Worm (Caenorhabditis elegans) whole organism, L2 larva: ENCODE results near the gene hsp-6.

Experiments
- C34F6.9 ChIP-seq: fragments of 150-350 bp; optimal IDR thresholded peaks from 2 replicates; lab custom pipeline; 2014; ENCODE audit warnings: missing biosample characterization, missing genetic modification characterization
- F13H6.1 ChIP-seq: sonication (generic microtip); optimal IDR thresholded peaks from 2 replicates; lab custom pipeline; 2016; ENCODE audit warnings: missing genetic modification characterization, missing compliant biosample characterization
- R02D3.7 ChIP-seq: fragments of 150-350 bp; optimal IDR thresholded peaks from 2 replicates; lab custom pipeline; 2014; ENCODE audit warnings: missing biosample characterization, missing genetic modification characterization
- Y55F3AM.14 ChIP-seq: fragments of 200-800 bp; sonication (Bioruptor generic); optimal IDR thresholded peaks from 2 replicates; lab custom pipeline; 2018; ENCODE audit warnings: mild to moderate bottlenecking, missing genetic modification characterization, missing compliant biosample characterization
- ZK546.5 ChIP-seq: sonication (generic microtip); optimal IDR thresholded peaks from 2 replicates; lab custom pipeline; 2017; ENCODE audit warnings: missing biosample characterization, missing genetic modification characterization
- alr-1 ChIP-seq: fragments of 150-350 bp; optimal IDR thresholded peaks from 2 replicates; lab custom pipeline; 2014; ENCODE audit warnings: missing biosample characterization, missing genetic modification characterization
- aly-2 ChIP-seq: fragments of 150-350 bp; optimal IDR thresholded peaks from 2 replicates; lab custom pipeline; 2014; ENCODE audit warnings: missing biosample characterization, missing genetic modification characterization
- ama-1 ChIP-seq: fragments of 150-350 bp; optimal IDR thresholded peaks from 2 replicates; lab custom pipeline; 2018; ENCODE audit warnings: inconsistent platforms
- blmp-1 ChIP-seq: sonication (generic microtip); optimal IDR thresholded peaks from 2 replicates; lab custom pipeline; 2017; ENCODE audit warnings: missing genetic modification characterization, mild to moderate bottlenecking, missing compliant biosample characterization, antibody characterized with exemption, moderate library complexity; ENCODE audit not compliant: insufficient read depth
- ceh-16 ChIP-seq: fragments of 150-350 bp; optimal IDR thresholded peaks from 2 replicates; lab custom pipeline; 2014; ENCODE audit warnings: missing biosample characterization, missing genetic modification characterization
- ceh-82 ChIP-seq: fragments of 150-350 bp; optimal IDR thresholded peaks from 2 replicates; lab custom pipeline; 2014; ENCODE audit warnings: missing biosample characterization, missing genetic modification characterization
- crh-2 ChIP-seq: sonication (generic microtip); optimal IDR thresholded peaks from 2 replicates; lab custom pipeline; 2017; ENCODE audit warnings: missing biosample characterization, missing genetic modification characterization
- dmd-4 ChIP-seq: sonication (generic microtip); optimal IDR thresholded peaks from 2 replicates; lab custom pipeline; 2017; ENCODE audit warnings: missing biosample characterization, missing genetic modification characterization
- egl-27 ChIP-seq: sonication (generic microtip); optimal IDR thresholded peaks from 3 replicates; lab custom pipeline; 2017; ENCODE audit warnings: missing biosample characterization, missing genetic modification reagents, missing genetic modification characterization
- elt-1 ChIP-seq: fragments of 150-350 bp; optimal IDR thresholded peaks from 2 replicates; lab custom pipeline; 2014; ENCODE audit warnings: missing biosample characterization, missing genetic modification characterization
- elt-3 ChIP-seq: sonication (generic microtip); optimal IDR thresholded peaks from 2 replicates; lab custom pipeline; 2017; ENCODE audit warnings: missing biosample characterization, missing genetic modification characterization
- fos-1 ChIP-seq: fragments of 150-350 bp; optimal IDR thresholded peaks from 2 replicates; lab custom pipeline; 2014; ENCODE audit warnings: missing biosample characterization, missing genetic modification characterization
- lin-11 ChIP-seq: fragments of 150-350 bp; sonication (generic microtip); optimal IDR thresholded peaks from 2 replicates; lab custom pipeline; 2014; ENCODE audit warnings: missing biosample characterization, missing genetic modification characterization, inconsistent platforms, mixed read lengths
- lin-39 ChIP-seq: fragments of 150-350 bp; optimal IDR thresholded peaks from 2 replicates; lab custom pipeline; 2014; ENCODE audit warnings: missing biosample characterization, missing genetic modification reagents, missing genetic modification characterization
- lsy-2 ChIP-seq, 2 experiments: fragments of 150-350 bp in 1 of 2; sonication (generic microtip) in 1 of 2; optimal IDR thresholded peaks; 2 replicates each; lab custom pipeline; 2014 to 2017; ENCODE audit warnings: missing biosample characterization in 2 of 2, missing genetic modification characterization in 2 of 2
- mab-5 ChIP-seq: fragments of 150-350 bp; optimal IDR thresholded peaks from 2 replicates; lab custom pipeline; 2014; ENCODE audit warnings: missing biosample characterization, missing genetic modification characterization
- mbf-1 ChIP-seq: sonication (generic microtip); optimal IDR thresholded peaks from 2 replicates; lab custom pipeline; 2017; ENCODE audit warnings: missing biosample characterization, missing genetic modification characterization
- mdl-1 ChIP-seq, 2 experiments: fragments of 150-350 bp in 1 of 2; sonication (generic microtip) in 1 of 2; optimal IDR thresholded peaks; 2 replicates each; lab custom pipeline; 2017; ENCODE audit warnings: missing biosample characterization in 2 of 2, missing genetic modification characterization in 2 of 2
- nhr-11 ChIP-seq: fragments of 150-350 bp; optimal IDR thresholded peaks from 2 replicates; lab custom pipeline; 2014; ENCODE audit warnings: missing biosample characterization, missing genetic modification characterization
- nhr-12 ChIP-seq: fragments of 150-350 bp; optimal IDR thresholded peaks from 2 replicates; lab custom pipeline; 2014; ENCODE audit warnings: missing biosample characterization, missing genetic modification characterization
- nhr-21 ChIP-seq: fragments of 150-350 bp; optimal IDR thresholded peaks from 2 replicates; lab custom pipeline; 2014; ENCODE audit warnings: missing biosample characterization, missing genetic modification characterization
- nhr-6 ChIP-seq: fragments of 150-350 bp; optimal IDR thresholded peaks from 2 replicates; lab custom pipeline; 2014; ENCODE audit warnings: missing biosample characterization, missing genetic modification characterization
- peb-1 ChIP-seq: fragments of 150-350 bp; optimal IDR thresholded peaks from 2 replicates; lab custom pipeline; 2014; ENCODE audit warnings: missing biosample characterization, missing genetic modification characterization
- skn-1 ChIP-seq: sonication (generic microtip); optimal IDR thresholded peaks from 2 replicates; lab custom pipeline; 2017; ENCODE audit warnings: missing biosample characterization, missing genetic modification characterization
- sma-3 ChIP-seq: sonication (generic microtip); optimal IDR thresholded peaks from 2 replicates; lab custom pipeline; 2016; ENCODE audit warnings: missing genetic modification reagents, missing genetic modification characterization, missing compliant biosample characterization
- unc-39 ChIP-seq: fragments of 150-350 bp; optimal IDR thresholded peaks from 2 replicates; lab custom pipeline; 2014; ENCODE audit warnings: missing biosample characterization, missing genetic modification characterization
- unc-62 ChIP-seq: fragments of 150-350 bp; optimal IDR thresholded peaks from 2 replicates; lab custom pipeline; 2014; ENCODE audit warnings: missing biosample characterization, missing genetic modification reagents, missing genetic modification characterization
- zag-1 ChIP-seq: fragments of 150-350 bp; optimal IDR thresholded peaks from 2 replicates; lab custom pipeline; 2014; ENCODE audit warnings: missing biosample characterization, missing genetic modification characterization
- ztf-1 ChIP-seq: fragments of 200-800 bp; sonication (Bioruptor generic); conservative IDR thresholded peaks from 2 replicates; pipeline ENCODE4 v1.3.6; 2022; ENCODE audit warnings: missing genetic modification characterization, missing compliant biosample characterization
- ztf-4 ChIP-seq: fragments of 150-350 bp; optimal IDR thresholded peaks from 2 replicates; lab custom pipeline; 2014; ENCODE audit warnings: missing biosample characterization, missing genetic modification characterization

hsp-6 gene

ce11 chrV:4806859-4807258 lies 19.7 kb downstream of the hsp-6 start:
- TF ChIP-seq blmp-1 (tag; lab: Kevin White, UChicago): peak; percentile 1
- TF ChIP-seq nhr-21 (tag; lab: Kevin White, UChicago): no peak
- TF ChIP-seq sma-3 (GFP tag; lab: Kevin White, UChicago): no peak
- TF ChIP-seq ztf-4 (tag; lab: Kevin White, UChicago): peak; percentile 22
- TF ChIP-seq mab-5 (tag; lab: Kevin White, UChicago): no peak
- no peak for TF ChIP-seq dmd-4 (tag; lab: Kevin White, UChicago)
- no peak for TF ChIP-seq zag-1 (tag; lab: Kevin White, UChicago)

ce11 chrV:4805847-4806246 lies 20.7 kb downstream of the hsp-6 start, which contains the start of gene R02F11.3:
Gene R02F11.3 (minus strand): TSS chrV:4805947.
- no peak for TF ChIP-seq elt-1 (tag; lab: Kevin White, UChicago)
- no peak for TF ChIP-seq lsy-2 (tag; optimal IDR thresholded peaks at IDR 0.05; lab: Kevin White, UChicago)
- no peak for TF ChIP-seq R02D3.7
- no peak for TF ChIP-seq nhr-11
- TF ChIP-seq mdl-1 (tag; optimal IDR thresholded peaks at IDR 0.05; lab: Kevin White, UChicago): no peak
- TF ChIP-seq lin-11 (tag; lab: Kevin White, UChicago): no peak
- TF ChIP-seq crh-2 (tag; lab: Kevin White, UChicago): no peak
- no peak for TF ChIP-seq peb-1
- no peak for TF ChIP-seq nhr-12 (tag; lab: Kevin White, UChicago)
- no peak for TF ChIP-seq mbf-1 (tag; lab: Kevin White, UChicago)
- no peak for TF ChIP-seq F13H6.1 (tag; lab: Kevin White, UChicago)
- no peak for TF ChIP-seq aly-2 (tag; lab: Kevin White, UChicago)

- TF ChIP-seq sma-3 (GFP tag; lab: Kevin White, UChicago) (no peak), ceh-16 (no peak), alr-1 (no peak), elt-3 (tag; lab: Kevin White, UChicago) (no peak), skn-1 (tag; lab: Kevin White, UChicago) (no peak), zag-1 (tag; lab: Kevin White, UChicago) (no peak), ztf-1 (GFP tag; lab: Robert Waterston, UW) (no peak), crh-2 (tag; lab: Kevin White, UChicago) (no peak)
These were observed 24.6 kb downstream of the hsp-6 start for ce11 chrV:4801943-4802342.

- TF ChIP-seq Y55F3AM.14 (GFP tag; lab: Kevin White, UChicago) (no peak), lin-11 (tag; lab: Kevin White, UChicago) (no peak), ama-1 (lab: Kevin White, UChicago) (no peak), dmd-4 (tag; lab: Kevin White, UChicago) (no peak), fos-1 (tag; lab: Kevin White, UChicago) (no peak), lin-39 (tag; lab: Kevin White, UChicago) (no peak), ZK546.5 (tag; lab: Kevin White, UChicago) (no peak), R02D3.7 (no peak), egl-27 (no peak), nhr-6 (tag; lab: Kevin White, UChicago) (no peak), unc-39 (no peak), ceh-82 (no peak)
These were observed 25.8 kb downstream of the hsp-6 start, which contains the start of gene R02F11.1 for ce11 chrV:4800794-4801193. Gene R02F11.1 (plus strand): TSS chrV:4801094.

ce11 chrV:4794308-4794707 lies 32.3 kb downstream of the hsp-6 start, which contains the start of gene R02F11.2:
Gene R02F11.2 (plus strand): TSS chrV:4794599.
- TF ChIP-seq C34F6.9 (tag; lab: Kevin White, UChicago) (peak; percentile 14), zag-1 (tag; lab: Kevin White, UChicago) (no peak), unc-62 (GFP tag; lab: Kevin White, UChicago) (no peak), ztf-4 (tag; lab: Kevin White, UChicago) (peak; percentile 43), elt-3 (tag; lab: Kevin White, UChicago) (no peak), nhr-21 (tag; lab: Kevin White, UChicago) (peak; percentile 36), ZK546.5 (tag; lab: Kevin White, UChicago) (no peak)
